Worm (Caenorhabditis elegans) whole organism, L4 larva: ENCODE data around the gene hum-2.

Source experiments
- F49E8.2 ChIP-seq: sonication (generic microtip); optimal IDR thresholded peaks from 2 replicates; lab custom pipeline; 2016; ENCODE audit warnings: missing compliant biosample characterization, mild to moderate bottlenecking, missing genetic modification characterization, borderline replicate concordance
- T26A8.4 ChIP-seq: fragments of 200-800 bp; sonication (Bioruptor generic); IDR thresholded peaks from 2 replicates; pipeline ENCODE4 v1.3.6; 2022; ENCODE audit warnings: missing genetic modification characterization, missing compliant biosample characterization
- ceh-28 ChIP-seq: fragments of 150-350 bp; optimal IDR thresholded peaks from 2 replicates; lab custom pipeline; 2014; ENCODE audit warnings: missing biosample characterization, missing genetic modification reagents, missing genetic modification characterization
- daf-12 ChIP-seq: fragments of 150-350 bp; optimal IDR thresholded peaks from 2 replicates; lab custom pipeline; 2014; ENCODE audit warnings: missing biosample characterization, missing genetic modification reagents, missing genetic modification characterization
- dmd-8 ChIP-seq: fragments of 200-800 bp; sonication (Bioruptor generic); IDR thresholded peaks from 2 replicates; pipeline ENCODE4 v1.3.6; 2022; ENCODE audit warnings: missing genetic modification characterization, missing compliant biosample characterization
- hlh-11 ChIP-seq: fragments of 200-800 bp; sonication (Bioruptor generic); optimal IDR thresholded peaks from 2 replicates; lab custom pipeline; 2018; ENCODE audit warnings: mild to moderate bottlenecking, missing genetic modification characterization, missing compliant biosample characterization
- lir-3 ChIP-seq: sonication (generic microtip); optimal IDR thresholded peaks from 2 replicates; lab custom pipeline; 2016; ENCODE audit warnings: mild to moderate bottlenecking, missing genetic modification characterization, missing compliant biosample characterization
- mep-1 ChIP-seq: fragments of 150-350 bp; sonication (generic microtip); optimal IDR thresholded peaks from 3 replicates; lab custom pipeline; 2014; ENCODE audit warnings: missing biosample characterization, missing genetic modification characterization
- nhr-237 ChIP-seq: sonication (generic microtip); optimal IDR thresholded peaks from 2 replicates; lab custom pipeline; 2017; ENCODE audit warnings: missing biosample characterization, missing genetic modification characterization
- nhr-6 ChIP-seq: fragments of 150-350 bp; optimal IDR thresholded peaks from 2 replicates; lab custom pipeline; 2014; ENCODE audit warnings: missing biosample characterization, missing genetic modification characterization
- pqm-1 ChIP-seq: sonication (generic microtip); optimal IDR thresholded peaks from 2 replicates; lab custom pipeline; 2017; ENCODE audit warnings: missing biosample characterization, missing genetic modification characterization
- unc-130 ChIP-seq: sonication (generic microtip); optimal IDR thresholded peaks from 2 replicates; lab custom pipeline; 2016; ENCODE audit warnings: missing genetic modification reagents, missing genetic modification characterization, missing compliant biosample characterization
- zag-1 ChIP-seq: fragments of 150-350 bp; optimal IDR thresholded peaks from 2 replicates; lab custom pipeline; 2014; ENCODE audit warnings: missing biosample characterization, missing genetic modification characterization

DNA sequence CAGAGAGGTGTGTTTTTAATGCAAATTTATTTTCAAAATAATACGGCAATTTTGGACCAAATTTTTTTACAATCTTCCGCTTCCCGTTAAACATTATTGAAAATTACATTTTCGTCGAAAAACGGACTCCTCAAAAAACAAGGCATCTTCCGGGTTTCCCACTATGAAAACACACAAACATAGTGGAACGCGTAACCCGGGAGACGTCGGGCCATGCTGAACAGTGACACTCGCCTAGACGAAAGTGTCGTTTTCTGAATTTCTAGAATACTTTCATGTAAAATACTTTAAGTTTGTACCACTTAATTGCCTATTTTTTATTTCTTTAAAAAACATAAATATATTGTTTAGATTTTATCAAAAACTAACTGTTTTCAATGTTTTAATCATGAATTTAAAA lies 6.0 kb downstream of the hum-2 start:
- TF ChIP-seq hlh-11 (tag; lab: Kevin White, UChicago): no peak
- TF ChIP-seq nhr-237 (tag; lab: Kevin White, UChicago): no peak
- no peak for TF ChIP-seq pqm-1
- no peak for TF ChIP-seq F49E8.2
- TF ChIP-seq mep-1 (tag; lab: Kevin White, UChicago): no peak
- no peak for TF ChIP-seq nhr-6 (tag; lab: Kevin White, UChicago)
- no peak for TF ChIP-seq daf-12 (tag; lab: Kevin White, UChicago)
- TF ChIP-seq dmd-8 (GFP tag; lab: Robert Waterston, UW): no peak
- TF ChIP-seq zag-1 (tag; lab: Kevin White, UChicago): no peak
- no peak for TF ChIP-seq unc-130 (GFP tag; lab: Kevin White, UChicago)
- no peak for TF ChIP-seq ceh-28 (tag; lab: Kevin White, UChicago)
- no peak for TF ChIP-seq lir-3
- no peak for TF ChIP-seq T26A8.4
